Fruit fly (Drosophila melanogaster) whole organism, embryonic: ENCODE measurements around the gene CG32137.

Experiments used
- CG11398 ChIP-seq: fragments of 200-800 bp; sonication (Bioruptor generic); optimal IDR thresholded peaks from 2 replicates; lab custom pipeline; 2016; ENCODE audit warnings: missing biosample characterization, missing genetic modification characterization
- pum ChIP-seq: fragments of 200-800 bp; sonication (Bioruptor generic); optimal IDR thresholded peaks from 2 replicates; lab custom pipeline; 2016; ENCODE audit warnings: missing biosample characterization, missing genetic modification characterization
- trh ChIP-seq: fragments of 200-800 bp; sonication (Bioruptor generic); optimal IDR thresholded peaks from 2 replicates; lab custom pipeline; 2016; ENCODE audit warnings: missing biosample characterization, missing genetic modification characterization

DNA sequence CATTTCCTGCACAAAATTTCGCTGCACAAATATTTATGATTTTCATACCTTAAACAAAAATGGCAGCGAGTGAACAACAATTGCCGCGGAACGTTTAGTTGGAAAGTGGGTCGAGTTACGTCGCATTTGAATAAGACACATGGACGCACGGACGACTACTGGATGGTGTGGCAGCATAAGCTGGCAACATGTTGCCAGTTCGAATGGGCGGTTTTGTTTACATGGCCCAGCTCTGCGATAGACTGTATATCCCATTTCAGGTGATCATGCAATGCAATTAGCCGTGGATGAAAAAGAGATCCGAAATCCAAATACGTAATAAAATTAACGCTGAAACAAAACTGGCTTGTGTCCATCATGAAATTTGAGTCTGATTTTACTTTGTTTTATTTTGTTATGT lies 17.6 kb downstream of the CG32137 start:
- TF ChIP-seq pum (GFP tag; lab: Kevin White, UChicago) (no peak), trh (GFP tag; lab: Kevin White, UChicago) (no peak), CG11398 (GFP tag; lab: Kevin White, UChicago) (no peak)
